Fruit fly (Drosophila melanogaster): Measurements from ENCODE around the gene CG7352.

DNA sequence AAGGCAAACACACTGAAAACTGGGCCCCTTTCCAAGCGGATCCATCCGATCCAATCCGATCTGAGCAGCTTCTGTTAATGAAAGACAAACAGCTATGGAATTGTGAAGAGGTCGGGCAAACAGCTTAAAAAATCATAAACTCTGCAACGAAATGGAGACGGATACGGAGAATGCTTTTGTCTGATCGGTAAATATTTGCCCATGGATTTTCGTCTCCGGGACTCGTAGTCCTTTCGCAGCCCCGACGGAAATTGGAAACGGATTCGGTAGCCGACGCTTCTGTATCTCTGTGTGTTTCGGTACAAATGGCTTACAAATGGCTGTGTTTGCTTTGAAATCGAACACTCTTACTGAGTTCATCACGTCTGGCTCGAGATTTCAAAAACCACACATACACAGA, 20.5 kb upstream of the CG7352 start:
- no peak for TF ChIP-seq cyc (GFP tag; optimal IDR thresholded peaks at IDR 0.05)
- no peak for TF ChIP-seq Gug (GFP tag; IDR thresholded peaks at IDR 0.05)
- no peak for TF ChIP-seq CG11294 (GFP tag; IDR thresholded peaks at IDR 0.05)
- no peak for TF ChIP-seq CG10631 (GFP tag; optimal IDR thresholded peaks at IDR 0.05)
- TF ChIP-seq Sox15 (GFP tag; optimal IDR thresholded peaks at IDR 0.05), result no peak
- TF ChIP-seq OdsH (GFP tag; optimal IDR thresholded peaks at IDR 0.05), result no peak

Measured in whole organism, prepupa.